Worm (Caenorhabditis elegans): ENCODE results near the gene F28H7.8.
A peak's percentile ranks its signal among the peaks of the same experiment; 100 is the strongest.

The F28H7.8 gene

DNA sequence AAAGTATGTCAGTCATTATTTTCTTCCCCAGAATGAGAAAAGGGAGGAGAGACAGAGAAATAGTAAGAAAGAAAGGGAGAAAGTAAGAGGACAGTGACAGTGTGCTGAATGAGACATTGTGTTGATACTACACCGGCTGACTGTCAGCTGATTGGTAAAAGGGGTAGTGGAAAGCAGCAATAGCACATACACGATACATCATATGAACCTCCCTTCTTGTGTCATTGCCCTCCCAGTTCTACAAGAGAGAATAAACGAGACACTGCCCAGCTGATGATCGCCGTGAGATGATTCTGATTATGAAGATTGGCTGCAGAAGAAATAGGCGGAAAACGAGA is 39.0 kb upstream of the F28H7.8 start (continued):
- TF ChIP-seq let-607 (tag; optimal IDR thresholded peaks at IDR 0.05) (no peak), hmg-1.2 (GFP tag; IDR thresholded peaks at IDR 0.05) (peak; percentile 47; the same call in 1 of the 2 replicates), F33H1.4 (GFP tag; IDR thresholded peaks at IDR 0.05) (no peak), F39B2.1 (GFP tag; IDR thresholded peaks at IDR 0.05) (no peak), cebp-1 (GFP tag; IDR thresholded peaks at IDR 0.05) (no peak), cebp-1 (tag; optimal IDR thresholded peaks at IDR 0.05) (peak; percentile 82), lir-1 (GFP tag; conservative IDR thresholded peaks at IDR 0.05) (peak; percentile 73), nhr-80 (tag; optimal IDR thresholded peaks at IDR 0.05) (peak; percentile 74), ekl-4 (GFP tag; IDR thresholded peaks at IDR 0.05) (peak; percentile 48; the same call in 1 of the 2 replicates), let-526 (GFP tag; IDR thresholded peaks at IDR 0.05) (no peak), him-1 (tag; optimal IDR thresholded peaks at IDR 0.05) (no peak), ets-4 (GFP tag; optimal IDR thresholded peaks at IDR 0.05) (no peak), Y53G8AR.9 (GFP tag; conservative IDR thresholded peaks at IDR 0.05) (no peak), ceh-91 (GFP tag; IDR thresholded peaks at IDR 0.05) (no peak), attf-5 (GFP tag; optimal IDR thresholded peaks at IDR 0.05) (peak; percentile 49), F10E7.11 (tag; optimal IDR thresholded peaks at IDR 0.05) (no peak), chd-7 (tag; optimal IDR thresholded peaks at IDR 0.05) (no peak), akir-1 (GFP tag; optimal IDR thresholded peaks at IDR 0.05) (peak; percentile 8), egrh-3 (GFP tag; IDR thresholded peaks at IDR 0.05) (no peak), cebp-2 (GFP tag; IDR thresholded peaks at IDR 0.05) (no peak), F52B5.7 (tag; optimal IDR thresholded peaks at IDR 0.05) (no peak), zim-3 (tag; optimal IDR thresholded peaks at IDR 0.05) (no peak), bed-1 (GFP tag; IDR thresholded peaks at IDR 0.05) (no peak), lin-54 (GFP tag; optimal IDR thresholded peaks at IDR 0.05) (no peak), lsl-1 (GFP tag; optimal IDR thresholded peaks at IDR 0.05) (no peak), pbrm-1 (GFP tag; IDR thresholded peaks at IDR 0.05) (0 out of 2 replicates have a peak, but pooled peaks have one; percentile 30), snpc-4 (GFP tag; optimal IDR thresholded peaks at IDR 0.05) (no peak), snpc-4 (tag; optimal IDR thresholded peaks at IDR 0.05) (peak in 2 of 4 experiments; percentile 9 to 18), mes-4 (tag; optimal IDR thresholded peaks at IDR 0.05) (no peak), B0035.1 (tag; optimal IDR thresholded peaks at IDR 0.05) (no peak), athp-1 (tag; optimal IDR thresholded peaks at IDR 0.05) (no peak), madf-6 (GFP tag; IDR thresholded peaks at IDR 0.05) (no peak), C06A6.2 (GFP tag; conservative IDR thresholded peaks at IDR 0.05) (no peak; the same call in 1 of the 2 replicates), ztf-18 (tag; optimal IDR thresholded peaks at IDR 0.05) (no peak), lsy-27 (tag; optimal IDR thresholded peaks at IDR 0.05; ENCODE audit: borderline replicate concordance, insufficient read depth) (no peak), ztf-3 (GFP tag; optimal IDR thresholded peaks at IDR 0.05) (no peak), lin-40 (tag; optimal IDR thresholded peaks at IDR 0.05) (peak; percentile 24), rec-8 (tag; optimal IDR thresholded peaks at IDR 0.05) (no peak)

DNA sequence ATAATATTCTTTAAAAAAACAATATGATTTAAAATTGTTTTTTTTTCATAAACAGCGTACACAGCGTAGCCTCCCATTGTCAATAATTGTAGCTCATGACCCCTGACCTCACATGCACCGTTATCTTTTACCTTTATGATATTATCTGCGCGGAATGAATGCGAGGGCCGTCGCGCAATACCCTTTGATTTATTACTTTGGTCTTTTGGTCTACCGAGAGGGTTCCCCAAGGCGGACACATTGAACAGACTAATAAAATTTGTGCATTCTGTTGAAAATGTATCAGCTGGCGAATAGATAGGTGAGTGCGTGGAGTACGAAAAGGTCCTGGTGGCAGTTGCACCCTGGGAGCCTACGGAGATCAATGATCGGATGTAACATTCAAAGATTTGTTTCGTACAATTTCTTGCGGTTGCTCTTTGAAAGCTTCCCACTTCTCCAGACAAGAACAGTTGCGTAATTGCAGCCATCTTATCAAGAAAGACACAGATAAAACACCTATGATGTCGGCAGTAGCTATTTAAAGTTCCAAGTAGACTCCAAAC is 38.4 kb upstream of the F28H7.8 start:
- TF ChIP-seq attf-5 (GFP tag; optimal IDR thresholded peaks at IDR 0.05) (no peak), unc-130 (GFP tag; optimal IDR thresholded peaks at IDR 0.05) (no peak), ztf-28 (GFP tag; IDR thresholded peaks at IDR 0.05) (no peak), snpc-3.4 (tag; optimal IDR thresholded peaks at IDR 0.05) (no peak), ceh-27 (GFP tag; optimal IDR thresholded peaks at IDR 0.05) (no peak), him-1 (tag; optimal IDR thresholded peaks at IDR 0.05) (no peak), ZK185.1 (tag; optimal IDR thresholded peaks at IDR 0.05; ENCODE audit: poor library complexity, severe bottlenecking) (no peak), egrh-3 (GFP tag; IDR thresholded peaks at IDR 0.05) (no peak), pbrm-1 (GFP tag; IDR thresholded peaks at IDR 0.05) (no peak), sea-2 (GFP tag; IDR thresholded peaks at IDR 0.05) (no peak), hsf-1 (GFP tag; IDR thresholded peaks at IDR 0.05) (no peak), hlh-26 (GFP tag; conservative IDR thresholded peaks at IDR 0.05) (no peak), xnd-1 (tag; optimal IDR thresholded peaks at IDR 0.05) (no peak), mcd-1 (GFP tag; IDR thresholded peaks at IDR 0.05) (no peak), hlh-12 (tag; optimal IDR thresholded peaks at IDR 0.05) (no peak), let-526 (GFP tag; IDR thresholded peaks at IDR 0.05) (no peak)
